Fruit fly (Drosophila melanogaster): ENCODE results near the gene CG33710.
A peak's percentile ranks its signal among the peaks of the same experiment; 100 is the strongest.

Gene CG33710

dm6 chr3L:19906780-19907705 lies 45.5 kb downstream of the CG33710 start (continued):
- peak; percentile 79 for TF ChIP-seq schlank (tag; optimal IDR thresholded peaks at IDR 0.05)
- no peak for TF ChIP-seq wor (GFP tag; IDR thresholded peaks at IDR 0.05)
- TF ChIP-seq CG8281 (tag; optimal IDR thresholded peaks at IDR 0.05) = no peak
- TF ChIP-seq shn (GFP tag; optimal IDR thresholded peaks at IDR 0.05) = peak; percentile 51
- no peak for TF ChIP-seq Deaf1 (tag; optimal IDR thresholded peaks at IDR 0.05)
- TF ChIP-seq CG16815 (GFP tag; optimal IDR thresholded peaks at IDR 0.05) = no peak
- peak; percentile 15 for TF ChIP-seq trh (GFP tag; optimal IDR thresholded peaks at IDR 0.05)
- TF ChIP-seq az2 (GFP tag; optimal IDR thresholded peaks at IDR 0.05) = no peak
- no peak for TF ChIP-seq CG6272 (GFP tag; IDR thresholded peaks at IDR 0.05)
- TF ChIP-seq CG17568 (GFP tag; optimal IDR thresholded peaks at IDR 0.05) = peak; percentile 70
- TF ChIP-seq GATAe (GFP tag; conservative IDR thresholded peaks at IDR 0.05) = 0 out of 2 replicates have a peak, but pooled peaks have one; percentile 8
- peak; percentile 1 for TF ChIP-seq bigmax (GFP tag; optimal IDR thresholded peaks at IDR 0.05)
- TF ChIP-seq CG3847 (GFP tag; IDR thresholded peaks at IDR 0.05) = no peak; the same call in 1 of the 2 replicates
- TF ChIP-seq CG5180 (GFP tag; optimal IDR thresholded peaks at IDR 0.05) = peak; percentile 50
- peak; percentile 45; the same call in 1 of the 3 replicates for TF ChIP-seq Dbx (GFP tag; IDR thresholded peaks at IDR 0.05)
- TF ChIP-seq BEAF-32 (GFP tag; optimal IDR thresholded peaks at IDR 0.05) = no peak
- no peak for TF ChIP-seq unc-4 (GFP tag; IDR thresholded peaks at IDR 0.05; ENCODE audit: partially characterized antibody)
- TF ChIP-seq B-H1 (GFP tag; IDR thresholded peaks at IDR 0.05) = no peak; the same call in 2 of the 3 replicates
- TF ChIP-seq zen2 (GFP tag; IDR thresholded peaks at IDR 0.05; ENCODE audit: partially characterized antibody) = no peak
- peak; percentile 22 for TF ChIP-seq Dad (GFP tag; optimal IDR thresholded peaks at IDR 0.05)
- peak; percentile 27; the same call in 1 of the 2 replicates for TF ChIP-seq ap (GFP tag; IDR thresholded peaks at IDR 0.05)
- peak; percentile 48 for TF ChIP-seq ara (GFP tag; IDR thresholded peaks at IDR 0.05)
- peak; percentile 52 for TF ChIP-seq Camta (GFP tag; optimal IDR thresholded peaks at IDR 0.05)
- TF ChIP-seq sisA (GFP tag; IDR thresholded peaks at IDR 0.05) = no peak
- TF ChIP-seq danr (GFP tag; IDR thresholded peaks at IDR 0.05) = peak; percentile 19; the same call in 1 of the 2 replicates
- TF ChIP-seq CG6175 (GFP tag; IDR thresholded peaks at IDR 0.05) = no peak
- TF ChIP-seq CG9817 (tag; optimal IDR thresholded peaks at IDR 0.05) = peak; percentile 42
- TF ChIP-seq exex (tag; optimal IDR thresholded peaks at IDR 0.05) = peak; percentile 84
- TF ChIP-seq CG6683 (GFP tag; optimal IDR thresholded peaks at IDR 0.05) = peak; percentile 65
- peak; percentile 58 for TF ChIP-seq CG4424 (GFP tag; optimal IDR thresholded peaks at IDR 0.05)
- TF ChIP-seq CG30403 (GFP tag; optimal IDR thresholded peaks at IDR 0.05) = peak; percentile 11
- TF ChIP-seq bsh (GFP tag; optimal IDR thresholded peaks at IDR 0.05) = peak in 1 of 2 experiments; percentile 77
- TF ChIP-seq tll (GFP tag; optimal IDR thresholded peaks at IDR 0.05) = peak in 1 of 2 experiments; percentile 61
- TF ChIP-seq gcm (GFP tag; optimal IDR thresholded peaks at IDR 0.05) = peak; percentile 43
- no peak for TF ChIP-seq CG9437 (GFP tag; optimal IDR thresholded peaks at IDR 0.05)
- TF ChIP-seq CG9797 (GFP tag; optimal IDR thresholded peaks at IDR 0.05) = peak; percentile 34
- peak; percentile 22 for TF ChIP-seq Kr (GFP tag; optimal IDR thresholded peaks at IDR 0.05)
- no peak for TF ChIP-seq hkb (optimal IDR thresholded peaks at IDR 0.05)
- TF ChIP-seq hkb (GFP tag; IDR thresholded peaks at IDR 0.05) = peak; percentile 68; the same call in 1 of the 2 replicates
- TF ChIP-seq Neu2 (GFP tag; optimal IDR thresholded peaks at IDR 0.05; ENCODE audit: borderline replicate concordance) = no peak
- TF ChIP-seq CG13424 (tag; optimal IDR thresholded peaks at IDR 0.05) = peak; percentile 33
- TF ChIP-seq HmgZ (tag; optimal IDR thresholded peaks at IDR 0.05) = peak; percentile 58
- TF ChIP-seq prd (optimal IDR thresholded peaks at IDR 0.05) = no peak
- TF ChIP-seq prd (GFP tag; IDR thresholded peaks at IDR 0.05) = peak; percentile 61; the same call in 2 of the 3 replicates
- no peak for TF ChIP-seq Hr3 (GFP tag; optimal IDR thresholded peaks at IDR 0.05)
- peak; percentile 1 for TF ChIP-seq nmo (GFP tag; optimal IDR thresholded peaks at IDR 0.05)
- peak; percentile 31 for TF ChIP-seq Fer2 (tag; optimal IDR thresholded peaks at IDR 0.05)
- no peak for TF ChIP-seq dimm (GFP tag; IDR thresholded peaks at IDR 0.05)

Measured in whole organism, embryonic.